Fruit fly (Drosophila melanogaster): ENCODE results near the gene CG31251.

Gene CG31251

DNA sequence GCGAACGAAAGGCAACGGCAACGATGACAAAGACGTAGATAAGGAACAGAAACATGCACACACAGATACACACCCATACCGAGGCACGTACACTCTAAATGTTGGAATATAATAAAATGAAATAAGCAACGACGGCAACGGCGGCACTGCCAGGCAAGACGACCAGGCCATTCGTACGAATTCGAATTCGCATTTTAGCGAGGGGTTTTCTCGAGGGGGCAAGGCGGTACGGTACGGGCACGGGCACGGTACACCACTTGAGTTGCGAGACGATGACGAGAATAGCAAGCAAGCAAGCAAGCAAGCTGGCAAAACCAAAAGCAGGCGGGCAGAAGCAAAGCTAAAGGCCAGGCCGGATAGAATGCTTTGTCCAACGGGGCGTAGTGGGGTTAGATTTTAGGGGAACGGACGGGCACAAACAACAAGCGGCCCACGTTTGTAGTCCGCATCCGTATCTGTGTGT, 16.4 kb upstream of the CG31251 start:
- peak; percentile 52 for TF ChIP-seq Hr96 (GFP tag; optimal IDR thresholded peaks at IDR 0.05)
- TF ChIP-seq tj (GFP tag; optimal IDR thresholded peaks at IDR 0.05), result peak; percentile 95
- TF ChIP-seq CG7045 (GFP tag; optimal IDR thresholded peaks at IDR 0.05), result no peak
- TF ChIP-seq ovo (GFP tag; optimal IDR thresholded peaks at IDR 0.05), result peak; percentile 75
- peak; percentile 13 for TF ChIP-seq CG7101 (tag; optimal IDR thresholded peaks at IDR 0.05)
- peak; percentile 81 for TF ChIP-seq CG12768 (GFP tag; optimal IDR thresholded peaks at IDR 0.05)
- no peak for TF ChIP-seq cnc (optimal IDR thresholded peaks at IDR 0.05)
- TF ChIP-seq CG1620 (GFP tag; optimal IDR thresholded peaks at IDR 0.05), result peak; percentile 10
- peak; percentile 19 for TF ChIP-seq toe (GFP tag; optimal IDR thresholded peaks at IDR 0.05)
- peak; percentile 38 for TF ChIP-seq bab1 (GFP tag; optimal IDR thresholded peaks at IDR 0.05)
- peak; percentile 36 for TF ChIP-seq CG33017 (tag; optimal IDR thresholded peaks at IDR 0.05)
- no peak for TF ChIP-seq kay (GFP tag; ENCODE audit: borderline replicate concordance)
- TF ChIP-seq cic (GFP tag; optimal IDR thresholded peaks at IDR 0.05), result peak; percentile 91
- TF ChIP-seq pad (GFP tag; optimal IDR thresholded peaks at IDR 0.05), result peak; percentile 48
- TF ChIP-seq Mnt (GFP tag; optimal IDR thresholded peaks at IDR 0.05), result peak; percentile 85
- no peak for TF ChIP-seq CG14711 (tag; optimal IDR thresholded peaks at IDR 0.05)
- no peak for TF ChIP-seq CG5204 (GFP tag; optimal IDR thresholded peaks at IDR 0.05)

- TF ChIP-seq CG1620 (GFP tag; optimal IDR thresholded peaks at IDR 0.05), result peak; percentile 67
- TF ChIP-seq CG5204 (GFP tag; optimal IDR thresholded peaks at IDR 0.05), result no peak
- TF ChIP-seq CG33017 (tag; optimal IDR thresholded peaks at IDR 0.05), result peak; percentile 99
- peak; percentile 98 for TF ChIP-seq bab1 (GFP tag; optimal IDR thresholded peaks at IDR 0.05)
- peak; percentile 76 for TF ChIP-seq Clk (GFP tag; optimal IDR thresholded peaks at IDR 0.05)
- peak; percentile 99 for TF ChIP-seq CG7045 (GFP tag; optimal IDR thresholded peaks at IDR 0.05)
- TF ChIP-seq Crg-1 (GFP tag; optimal IDR thresholded peaks at IDR 0.05), result peak; percentile 88
- TF ChIP-seq toe (GFP tag; optimal IDR thresholded peaks at IDR 0.05), result peak; percentile 87
- peak; percentile 17 for TF ChIP-seq Mnt (GFP tag; optimal IDR thresholded peaks at IDR 0.05)
- peak; percentile 99 for TF ChIP-seq CG11617 (GFP tag; optimal IDR thresholded peaks at IDR 0.05)
- peak; percentile 96 for TF ChIP-seq CG14711 (tag; optimal IDR thresholded peaks at IDR 0.05)
- TF ChIP-seq cnc (optimal IDR thresholded peaks at IDR 0.05), result no peak
- TF ChIP-seq Hr96 (GFP tag; optimal IDR thresholded peaks at IDR 0.05), result peak; percentile 60
- peak; percentile 98 for TF ChIP-seq CG12768 (GFP tag; optimal IDR thresholded peaks at IDR 0.05)
- peak; percentile 91 for TF ChIP-seq tj (GFP tag; optimal IDR thresholded peaks at IDR 0.05)
- peak; percentile 99 for TF ChIP-seq CG7101 (tag; optimal IDR thresholded peaks at IDR 0.05)
- TF ChIP-seq cic (GFP tag; optimal IDR thresholded peaks at IDR 0.05), result peak; percentile 84
- TF ChIP-seq pad (GFP tag; optimal IDR thresholded peaks at IDR 0.05), result peak; percentile 91
- peak; percentile 92 for TF ChIP-seq ovo (GFP tag; optimal IDR thresholded peaks at IDR 0.05)
- peak; percentile 99 for TF ChIP-seq kay (GFP tag; ENCODE audit: borderline replicate concordance)
Observed at dm6 chr3R:17700488-17701130, 15.9 kb upstream of the CG31251 start.

dm6 chr3R:17699891-17700487, 15.3 kb upstream of the CG31251 start:
- no peak for TF ChIP-seq kay (GFP tag; ENCODE audit: borderline replicate concordance)
- TF ChIP-seq bab1 (GFP tag; optimal IDR thresholded peaks at IDR 0.05), result no peak
- TF ChIP-seq CG7101 (tag; optimal IDR thresholded peaks at IDR 0.05), result no peak
- no peak for TF ChIP-seq toe (GFP tag; optimal IDR thresholded peaks at IDR 0.05)
- no peak for TF ChIP-seq CG14711 (tag; optimal IDR thresholded peaks at IDR 0.05)
- TF ChIP-seq Clk (GFP tag; optimal IDR thresholded peaks at IDR 0.05), result peak; percentile 86
- no peak for TF ChIP-seq pad (GFP tag; optimal IDR thresholded peaks at IDR 0.05)
- TF ChIP-seq CG11617 (GFP tag; optimal IDR thresholded peaks at IDR 0.05), result no peak
- no peak for TF ChIP-seq cic (GFP tag; optimal IDR thresholded peaks at IDR 0.05)
- TF ChIP-seq Mnt (GFP tag; optimal IDR thresholded peaks at IDR 0.05), result peak; percentile 68
- TF ChIP-seq ovo (GFP tag; optimal IDR thresholded peaks at IDR 0.05), result no peak
- no peak for TF ChIP-seq CG1620 (GFP tag; optimal IDR thresholded peaks at IDR 0.05)
- no peak for TF ChIP-seq Crg-1 (GFP tag; optimal IDR thresholded peaks at IDR 0.05)
- TF ChIP-seq Hr96 (GFP tag; optimal IDR thresholded peaks at IDR 0.05), result no peak

DNA sequence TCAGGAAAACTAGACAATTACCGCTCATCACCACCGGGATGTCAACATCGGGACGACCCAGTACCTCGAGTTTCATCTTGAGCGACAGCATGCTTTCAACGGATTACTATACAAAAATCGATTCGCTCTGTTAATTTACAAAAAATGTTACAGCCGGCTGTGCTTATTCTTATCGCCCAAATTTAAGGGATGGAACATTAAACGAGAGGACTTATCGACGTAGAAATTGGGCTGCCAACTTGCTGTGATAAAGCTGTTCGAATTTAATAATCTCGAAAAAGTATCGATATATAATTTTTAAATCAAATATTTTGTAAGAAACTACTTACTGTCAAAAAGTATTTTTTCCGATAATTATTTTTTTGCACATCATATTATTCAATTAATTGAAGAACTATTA, 2.2 kb upstream of the CG31251 start, which contains the start of gene CG31249:
Gene CG31249 (minus strand): TSS at position 197 of the 400 bp plus-strand sequence.
- TF ChIP-seq CG1620 (GFP tag; optimal IDR thresholded peaks at IDR 0.05), result no peak
- TF ChIP-seq Clk (GFP tag; optimal IDR thresholded peaks at IDR 0.05), result no peak
- peak; percentile 16 for TF ChIP-seq Crg-1 (GFP tag; optimal IDR thresholded peaks at IDR 0.05)
- no peak for TF ChIP-seq CG12768 (GFP tag; optimal IDR thresholded peaks at IDR 0.05)
- TF ChIP-seq bab1 (GFP tag; optimal IDR thresholded peaks at IDR 0.05), result peak; percentile 49
- TF ChIP-seq CG7101 (tag; optimal IDR thresholded peaks at IDR 0.05), result peak; percentile 22
- no peak for TF ChIP-seq cnc (optimal IDR thresholded peaks at IDR 0.05)

- TF ChIP-seq tj (GFP tag; optimal IDR thresholded peaks at IDR 0.05) (peak; percentile 76), bab1 (GFP tag; optimal IDR thresholded peaks at IDR 0.05) (peak; percentile 26), Mnt (GFP tag; optimal IDR thresholded peaks at IDR 0.05) (no peak), CG1620 (GFP tag; optimal IDR thresholded peaks at IDR 0.05) (peak; percentile 10), CG33017 (tag; optimal IDR thresholded peaks at IDR 0.05) (no peak), cic (GFP tag; optimal IDR thresholded peaks at IDR 0.05) (peak; percentile 57), CG14711 (tag; optimal IDR thresholded peaks at IDR 0.05) (peak; percentile 65), Crg-1 (GFP tag; optimal IDR thresholded peaks at IDR 0.05) (peak; percentile 37), CG7101 (tag; optimal IDR thresholded peaks at IDR 0.05) (peak; percentile 28), toe (GFP tag; optimal IDR thresholded peaks at IDR 0.05) (no peak), CG5204 (GFP tag; optimal IDR thresholded peaks at IDR 0.05) (no peak), pad (GFP tag; optimal IDR thresholded peaks at IDR 0.05) (no peak), CG7045 (GFP tag; optimal IDR thresholded peaks at IDR 0.05) (no peak), CG11617 (GFP tag; optimal IDR thresholded peaks at IDR 0.05) (peak; percentile 31), cnc (optimal IDR thresholded peaks at IDR 0.05) (no peak), ovo (GFP tag; optimal IDR thresholded peaks at IDR 0.05) (no peak), Hr96 (GFP tag; optimal IDR thresholded peaks at IDR 0.05) (no peak), CG12768 (GFP tag; optimal IDR thresholded peaks at IDR 0.05) (no peak), Clk (GFP tag; optimal IDR thresholded peaks at IDR 0.05) (no peak), kay (GFP tag; ENCODE audit: borderline replicate concordance) (no peak)
Observed at dm6 chr3R:17682244-17682773, 2.4 kb downstream of the CG31251 start, which contains the start of the genes alt and CG7655. TSS of gene alt (minus strand) at chr3R:17682515. TSS of gene CG7655 (plus strand) at chr3R:17682669.
